Worm (Caenorhabditis elegans) whole organism, L2 larva: ENCODE measurements around the gene T06D8.2.
A peak's percentile ranks its signal among the peaks of the same experiment; 100 is the strongest.

ENCODE experiments used
- C34F6.9 ChIP-seq: fragments of 150-350 bp; optimal IDR thresholded peaks from 2 replicates; lab custom pipeline; 2014; ENCODE audit warnings: missing biosample characterization, missing genetic modification characterization
- F13H6.1 ChIP-seq: sonication (generic microtip); optimal IDR thresholded peaks from 2 replicates; lab custom pipeline; 2016; ENCODE audit warnings: missing genetic modification characterization, missing compliant biosample characterization
- R02D3.7 ChIP-seq: fragments of 150-350 bp; optimal IDR thresholded peaks from 2 replicates; lab custom pipeline; 2014; ENCODE audit warnings: missing biosample characterization, missing genetic modification characterization
- Y55F3AM.14 ChIP-seq: fragments of 200-800 bp; sonication (Bioruptor generic); optimal IDR thresholded peaks from 2 replicates; lab custom pipeline; 2018; ENCODE audit warnings: mild to moderate bottlenecking, missing genetic modification characterization, missing compliant biosample characterization
- ZK546.5 ChIP-seq: sonication (generic microtip); optimal IDR thresholded peaks from 2 replicates; lab custom pipeline; 2017; ENCODE audit warnings: missing biosample characterization, missing genetic modification characterization
- alr-1 ChIP-seq: fragments of 150-350 bp; optimal IDR thresholded peaks from 2 replicates; lab custom pipeline; 2014; ENCODE audit warnings: missing biosample characterization, missing genetic modification characterization
- aly-2 ChIP-seq: fragments of 150-350 bp; optimal IDR thresholded peaks from 2 replicates; lab custom pipeline; 2014; ENCODE audit warnings: missing biosample characterization, missing genetic modification characterization
- blmp-1 ChIP-seq: sonication (generic microtip); optimal IDR thresholded peaks from 2 replicates; lab custom pipeline; 2017; ENCODE audit warnings: missing genetic modification characterization, mild to moderate bottlenecking, missing compliant biosample characterization, antibody characterized with exemption, moderate library complexity; ENCODE audit not compliant: insufficient read depth
- ceh-16 ChIP-seq: fragments of 150-350 bp; optimal IDR thresholded peaks from 2 replicates; lab custom pipeline; 2014; ENCODE audit warnings: missing biosample characterization, missing genetic modification characterization
- ceh-82 ChIP-seq: fragments of 150-350 bp; optimal IDR thresholded peaks from 2 replicates; lab custom pipeline; 2014; ENCODE audit warnings: missing biosample characterization, missing genetic modification characterization
- crh-2 ChIP-seq: sonication (generic microtip); optimal IDR thresholded peaks from 2 replicates; lab custom pipeline; 2017; ENCODE audit warnings: missing biosample characterization, missing genetic modification characterization
- elt-1 ChIP-seq: fragments of 150-350 bp; optimal IDR thresholded peaks from 2 replicates; lab custom pipeline; 2014; ENCODE audit warnings: missing biosample characterization, missing genetic modification characterization
- elt-3 ChIP-seq: sonication (generic microtip); optimal IDR thresholded peaks from 2 replicates; lab custom pipeline; 2017; ENCODE audit warnings: missing biosample characterization, missing genetic modification characterization
- fos-1 ChIP-seq: fragments of 150-350 bp; optimal IDR thresholded peaks from 2 replicates; lab custom pipeline; 2014; ENCODE audit warnings: missing biosample characterization, missing genetic modification characterization
- gmeb-1 ChIP-seq: fragments of 150-350 bp; optimal IDR thresholded peaks from 2 replicates; lab custom pipeline; 2014; ENCODE audit warnings: missing biosample characterization, missing genetic modification characterization
- lin-11 ChIP-seq: fragments of 150-350 bp; sonication (generic microtip); optimal IDR thresholded peaks from 2 replicates; lab custom pipeline; 2014; ENCODE audit warnings: missing biosample characterization, missing genetic modification characterization, inconsistent platforms, mixed read lengths
- lsy-2 ChIP-seq, 2 experiments: fragments of 150-350 bp in 1 of 2; sonication (generic microtip) in 1 of 2; optimal IDR thresholded peaks; 2 replicates each; lab custom pipeline; 2014 to 2017; ENCODE audit warnings: missing biosample characterization in 2 of 2, missing genetic modification characterization in 2 of 2
- mab-5 ChIP-seq: fragments of 150-350 bp; optimal IDR thresholded peaks from 2 replicates; lab custom pipeline; 2014; ENCODE audit warnings: missing biosample characterization, missing genetic modification characterization
- mbf-1 ChIP-seq: sonication (generic microtip); optimal IDR thresholded peaks from 2 replicates; lab custom pipeline; 2017; ENCODE audit warnings: missing biosample characterization, missing genetic modification characterization
- mdl-1 ChIP-seq, 2 experiments: fragments of 150-350 bp in 1 of 2; sonication (generic microtip) in 1 of 2; optimal IDR thresholded peaks; 2 replicates each; lab custom pipeline; 2017; ENCODE audit warnings: missing biosample characterization in 2 of 2, missing genetic modification characterization in 2 of 2
- nhr-10 ChIP-seq: sonication (generic microtip); optimal IDR thresholded peaks from 2 replicates; lab custom pipeline; 2017; ENCODE audit warnings: missing biosample characterization, missing genetic modification characterization
- nhr-11 ChIP-seq: fragments of 150-350 bp; optimal IDR thresholded peaks from 2 replicates; lab custom pipeline; 2014; ENCODE audit warnings: missing biosample characterization, missing genetic modification characterization
- nhr-12 ChIP-seq: fragments of 150-350 bp; optimal IDR thresholded peaks from 2 replicates; lab custom pipeline; 2014; ENCODE audit warnings: missing biosample characterization, missing genetic modification characterization
- nhr-21 ChIP-seq: fragments of 150-350 bp; optimal IDR thresholded peaks from 2 replicates; lab custom pipeline; 2014; ENCODE audit warnings: missing biosample characterization, missing genetic modification characterization
- nhr-23 ChIP-seq: fragments of 150-350 bp; optimal IDR thresholded peaks from 2 replicates; lab custom pipeline; 2014; ENCODE audit warnings: missing biosample characterization, missing genetic modification reagents, missing genetic modification characterization
- nhr-237 ChIP-seq: fragments of 150-350 bp; optimal IDR thresholded peaks from 2 replicates; lab custom pipeline; 2014; ENCODE audit warnings: missing biosample characterization, missing genetic modification characterization
- nhr-25 ChIP-seq: fragments of 150-350 bp; sonication (generic microtip); optimal IDR thresholded peaks from 3 replicates; lab custom pipeline; 2014; ENCODE audit warnings: missing biosample characterization, missing genetic modification characterization
- nhr-6 ChIP-seq: fragments of 150-350 bp; optimal IDR thresholded peaks from 2 replicates; lab custom pipeline; 2014; ENCODE audit warnings: missing biosample characterization, missing genetic modification characterization
- nhr-77 ChIP-seq: fragments of 150-350 bp; optimal IDR thresholded peaks from 2 replicates; lab custom pipeline; 2014; ENCODE audit warnings: missing biosample characterization, missing genetic modification characterization
- peb-1 ChIP-seq: fragments of 150-350 bp; optimal IDR thresholded peaks from 2 replicates; lab custom pipeline; 2014; ENCODE audit warnings: missing biosample characterization, missing genetic modification characterization
- skn-1 ChIP-seq: sonication (generic microtip); optimal IDR thresholded peaks from 2 replicates; lab custom pipeline; 2017; ENCODE audit warnings: missing biosample characterization, missing genetic modification characterization
- sma-3 ChIP-seq: sonication (generic microtip); optimal IDR thresholded peaks from 2 replicates; lab custom pipeline; 2016; ENCODE audit warnings: missing genetic modification reagents, missing genetic modification characterization, missing compliant biosample characterization
- sma-9 ChIP-seq, 2 experiments: fragments of 150-350 bp in 1 of 2; sonication (generic microtip) in 1 of 2; optimal IDR thresholded peaks; 2 replicates each; lab custom pipeline; 2014 to 2016; ENCODE audit warnings: missing genetic modification characterization in 2 of 2, mild to moderate bottlenecking in 1 of 2, missing biosample characterization in 1 of 2, missing compliant biosample characterization in 1 of 2, missing genetic modification reagents in 1 of 2, moderate library complexity in 1 of 2
- snpc-4 ChIP-seq: fragments of 150-350 bp; optimal IDR thresholded peaks from 2 replicates; lab custom pipeline; 2014; ENCODE audit warnings: missing biosample characterization, missing genetic modification characterization
- unc-39 ChIP-seq: fragments of 150-350 bp; optimal IDR thresholded peaks from 2 replicates; lab custom pipeline; 2014; ENCODE audit warnings: missing biosample characterization, missing genetic modification characterization
- unc-62 ChIP-seq: fragments of 150-350 bp; optimal IDR thresholded peaks from 2 replicates; lab custom pipeline; 2014; ENCODE audit warnings: missing biosample characterization, missing genetic modification reagents, missing genetic modification characterization
- zag-1 ChIP-seq: fragments of 150-350 bp; optimal IDR thresholded peaks from 2 replicates; lab custom pipeline; 2014; ENCODE audit warnings: missing biosample characterization, missing genetic modification characterization
- ztf-1 ChIP-seq: fragments of 200-800 bp; sonication (Bioruptor generic); conservative IDR thresholded peaks from 2 replicates; pipeline ENCODE4 v1.3.6; 2022; ENCODE audit warnings: missing genetic modification characterization, missing compliant biosample characterization
- ztf-11 ChIP-seq: sonication (generic microtip); optimal IDR thresholded peaks from 2 replicates; lab custom pipeline; 2017; ENCODE audit warnings: missing biosample characterization, missing genetic modification characterization
- ztf-4 ChIP-seq: fragments of 150-350 bp; optimal IDR thresholded peaks from 2 replicates; lab custom pipeline; 2014; ENCODE audit warnings: missing biosample characterization, missing genetic modification characterization

Gene T06D8.2

DNA sequence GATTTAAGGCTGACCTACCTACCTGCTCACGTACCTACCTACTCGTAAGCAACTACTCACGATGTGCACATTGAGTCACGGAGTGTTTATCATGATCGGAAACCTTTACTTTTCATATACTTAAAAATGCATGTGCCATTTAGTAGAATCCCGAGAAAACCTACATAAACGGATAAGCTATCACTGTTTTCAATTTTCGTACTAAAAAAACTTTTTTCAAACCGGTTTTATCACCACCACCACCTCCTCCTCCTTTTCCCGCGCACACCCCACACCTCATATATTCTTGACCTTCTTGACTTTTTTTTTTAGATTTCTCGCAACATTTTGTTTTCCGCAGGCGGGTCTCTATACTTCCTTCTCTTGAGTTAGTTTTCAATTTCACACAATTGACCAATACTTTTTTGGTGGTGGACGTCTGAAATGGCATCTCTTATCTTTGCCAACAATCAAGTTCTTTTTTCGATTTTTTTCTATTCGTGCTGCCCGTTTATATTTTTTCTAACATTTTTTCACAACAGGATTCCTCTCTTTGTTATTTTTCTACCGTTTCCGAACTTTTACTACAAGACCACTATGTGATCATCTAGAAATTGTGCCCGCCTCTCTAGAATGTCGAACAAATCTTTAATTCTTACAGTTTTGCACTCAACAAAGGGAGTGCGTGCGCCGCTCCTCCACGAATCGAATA, 23.8 kb upstream of the T06D8.2 start, which contains the start of gene srap-1:
Gene srap-1 (plus strand): TSS at position 641 of the 691 bp plus-strand sequence.
- TF ChIP-seq alr-1 (tag; lab: Kevin White, UChicago) (no peak), nhr-25 (tag; lab: Kevin White, UChicago) (peak; percentile 55)

DNA sequence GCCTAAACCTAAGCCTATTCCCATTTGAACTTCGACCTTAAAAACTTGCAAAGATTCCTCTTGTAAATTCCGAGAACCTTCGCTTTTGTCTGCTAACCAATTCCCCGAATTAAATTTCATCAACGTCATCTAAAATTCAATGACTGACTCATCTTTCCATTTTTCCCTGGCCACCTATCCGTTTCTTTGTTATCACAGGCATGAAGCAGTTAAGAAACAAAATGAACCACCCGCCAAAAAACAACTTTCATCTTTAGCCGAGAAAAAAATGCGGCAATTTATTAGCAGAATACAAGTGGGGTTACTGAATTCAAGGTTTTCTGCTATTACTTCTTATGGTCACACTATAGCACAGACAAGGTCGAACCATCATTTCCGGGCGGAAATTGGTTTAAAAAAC, 21.7 kb upstream of the T06D8.2 start:
- TF ChIP-seq nhr-25 (tag; lab: Kevin White, UChicago) (peak; percentile 15), sma-3 (GFP tag; lab: Kevin White, UChicago) (peak; percentile 17), nhr-6 (tag; lab: Kevin White, UChicago) (no peak)

DNA sequence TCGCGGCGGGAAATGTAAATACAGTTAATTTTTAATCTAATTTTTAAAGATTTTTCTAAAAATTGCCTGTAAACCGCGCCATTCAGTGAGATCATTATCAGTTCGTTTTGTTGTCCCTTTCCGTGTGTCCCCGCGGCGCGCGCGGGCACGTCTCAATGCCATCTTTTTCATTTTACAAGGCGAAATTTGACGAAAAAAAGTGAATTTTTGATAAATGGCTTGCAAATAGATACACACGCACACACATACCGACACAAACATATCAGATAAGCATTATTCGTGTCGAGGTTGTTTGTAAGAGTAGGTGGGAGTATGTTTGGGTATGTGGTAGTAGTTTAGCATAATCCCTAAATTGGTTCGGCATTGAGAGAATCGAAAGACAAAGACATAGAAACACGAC, 20.7 kb upstream of the T06D8.2 start:
- TF ChIP-seq fos-1 (tag; lab: Kevin White, UChicago) (no peak), nhr-25 (tag; lab: Kevin White, UChicago) (peak; percentile 77), ceh-16 (peak; percentile 60), gmeb-1 (tag; lab: Kevin White, UChicago) (no peak), nhr-23 (no peak), nhr-77 (tag; lab: Kevin White, UChicago) (no peak), nhr-6 (tag; lab: Kevin White, UChicago) (no peak), blmp-1 (tag; lab: Kevin White, UChicago) (peak; percentile 83)
- TF ChIP-seq, all 48 proteins: peak for 3

DNA sequence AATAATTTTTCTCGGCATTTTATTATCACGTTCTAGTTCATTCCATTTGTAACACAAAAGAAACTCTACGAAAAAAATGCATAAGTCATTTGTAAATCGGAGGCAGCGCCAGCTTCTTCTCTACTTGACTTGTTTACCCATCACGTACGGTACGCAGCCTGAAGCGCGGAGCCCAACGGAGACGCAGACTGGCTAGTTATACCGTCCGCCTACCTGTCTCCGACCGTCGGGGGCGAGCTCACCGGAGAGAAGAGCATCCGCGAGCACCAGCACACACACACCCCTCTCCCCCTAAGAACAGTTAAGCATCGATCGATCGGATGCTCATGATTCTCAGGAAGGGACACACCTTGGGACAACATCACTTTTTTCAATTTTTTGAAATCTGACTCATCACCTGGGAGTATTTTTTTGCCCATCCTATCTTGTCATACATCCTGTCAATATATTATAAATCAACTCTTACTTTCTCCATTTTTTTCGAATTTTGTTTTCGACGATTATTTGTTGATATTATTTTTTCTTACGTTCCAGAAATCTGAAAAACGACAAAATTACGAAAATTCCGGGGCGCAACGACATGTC, 4.6 kb upstream of the T06D8.2 start, which contains the start of gene plpr-1:
Gene plpr-1 (plus strand): TSS at position 535 of the 585 bp plus-strand sequence.
- no peak for TF ChIP-seq C34F6.9 (tag; lab: Kevin White, UChicago)
- no peak for TF ChIP-seq ztf-1
- TF ChIP-seq unc-39 (tag; lab: Kevin White, UChicago) = no peak
- no peak for TF ChIP-seq nhr-6 (tag; lab: Kevin White, UChicago)
- no peak for TF ChIP-seq R02D3.7 (tag; lab: Kevin White, UChicago)
- TF ChIP-seq ceh-16 = no peak
- TF ChIP-seq gmeb-1 (tag; lab: Kevin White, UChicago) = no peak
- TF ChIP-seq Y55F3AM.14 (GFP tag; lab: Kevin White, UChicago) = no peak
- no peak for TF ChIP-seq sma-9 (GFP tag; optimal IDR thresholded peaks at IDR 0.05; lab: Kevin White, UChicago)
- TF ChIP-seq sma-9 (tag; optimal IDR thresholded peaks at IDR 0.05; lab: Kevin White, UChicago) = no peak
- TF ChIP-seq crh-2 (tag; lab: Kevin White, UChicago) = no peak
- TF ChIP-seq nhr-12 (tag; lab: Kevin White, UChicago) = no peak
- no peak for TF ChIP-seq unc-62 (GFP tag; lab: Kevin White, UChicago)
- TF ChIP-seq elt-1 (tag; lab: Kevin White, UChicago) = no peak
- TF ChIP-seq ZK546.5 (tag; lab: Kevin White, UChicago) = no peak
- TF ChIP-seq mab-5 (tag; lab: Kevin White, UChicago) = no peak

DNA sequence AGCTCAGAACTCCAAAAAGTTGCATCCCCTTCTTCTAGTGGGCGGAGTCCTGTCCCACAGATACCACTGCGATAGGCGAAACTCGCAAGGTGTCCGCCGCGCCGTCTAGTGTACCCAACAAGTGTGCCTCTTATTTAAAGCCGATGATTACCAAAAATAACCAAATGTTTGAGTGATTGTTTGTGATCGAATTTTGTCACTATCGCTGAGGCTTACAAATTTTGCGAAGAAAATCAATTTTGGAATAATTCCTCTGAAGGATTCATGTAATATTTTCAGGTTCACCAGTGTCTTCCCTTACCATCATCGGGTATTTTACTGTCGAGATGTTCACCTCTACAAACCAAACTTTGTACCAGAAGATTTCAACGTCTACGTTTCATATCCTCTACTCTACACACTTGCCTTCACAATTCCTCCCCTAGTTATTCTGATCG, 2.4 kb upstream of the T06D8.2 start:
- peak; percentile 82 for TF ChIP-seq gmeb-1 (tag; lab: Kevin White, UChicago)
- no peak for TF ChIP-seq ztf-11 (tag; lab: Kevin White, UChicago)
- TF ChIP-seq ztf-1 = no peak
- TF ChIP-seq elt-3 = no peak
- TF ChIP-seq mdl-1 (tag; optimal IDR thresholded peaks at IDR 0.05; lab: Kevin White, UChicago) = no peak
- TF ChIP-seq F13H6.1 = peak; percentile 59
- TF ChIP-seq snpc-4 (tag; lab: Kevin White, UChicago) = peak; percentile 99
- TF ChIP-seq mab-5 (tag; lab: Kevin White, UChicago) = peak; percentile 42
- TF ChIP-seq lsy-2 (tag; optimal IDR thresholded peaks at IDR 0.05; lab: Kevin White, UChicago) = peak; percentile 60 to 74
- TF ChIP-seq alr-1 (tag; lab: Kevin White, UChicago) = no peak
- TF ChIP-seq zag-1 (tag; lab: Kevin White, UChicago) = peak; percentile 44
- no peak for TF ChIP-seq elt-1 (tag; lab: Kevin White, UChicago)
- peak; percentile 66 for TF ChIP-seq ceh-16
- TF ChIP-seq nhr-25 (tag; lab: Kevin White, UChicago) = peak; percentile 43
- no peak for TF ChIP-seq nhr-23
- peak; percentile 31 for TF ChIP-seq nhr-10 (tag; lab: Kevin White, UChicago)
- peak; percentile 47 for TF ChIP-seq nhr-237 (tag; lab: Kevin White, UChicago)
- no peak for TF ChIP-seq nhr-11 (tag; lab: Kevin White, UChicago)
- TF ChIP-seq lin-11 (tag; lab: Kevin White, UChicago) = peak; percentile 34
- TF ChIP-seq R02D3.7 (tag; lab: Kevin White, UChicago) = peak; percentile 19
- no peak for TF ChIP-seq mbf-1 (tag; lab: Kevin White, UChicago)
- no peak for TF ChIP-seq C34F6.9 (tag; lab: Kevin White, UChicago)
- no peak for TF ChIP-seq aly-2 (tag; lab: Kevin White, UChicago)
- peak; percentile 73 for TF ChIP-seq crh-2 (tag; lab: Kevin White, UChicago)
- peak; percentile 22 for TF ChIP-seq ceh-82 (tag; lab: Kevin White, UChicago)
- TF ChIP-seq skn-1 = no peak
- TF ChIP-seq sma-3 (GFP tag; lab: Kevin White, UChicago) = peak; percentile 86
- no peak for TF ChIP-seq ZK546.5 (tag; lab: Kevin White, UChicago)
- no peak for TF ChIP-seq ztf-4 (tag; lab: Kevin White, UChicago)
- TF ChIP-seq fos-1 (tag; lab: Kevin White, UChicago) = peak; percentile 86
- TF ChIP-seq nhr-21 = peak; percentile 83
- TF ChIP-seq peb-1 (tag; lab: Kevin White, UChicago) = no peak
